Fruit fly (Drosophila melanogaster) whole organism, pupa: ENCODE measurements around the gene Smu1.

Experiments used
- CG10348 ChIP-seq: fragments of 200-800 bp; sonication (Bioruptor generic); IDR thresholded peaks from 2 replicates; pipeline ENCODE4 v1.3.6; 2022; ENCODE audit warnings: missing biosample characterization, missing genetic modification characterization
- CG12605 ChIP-seq: fragments of 200-800 bp; sonication (Bioruptor generic); IDR thresholded peaks from 2 replicates; pipeline ENCODE4 v1.3.6; 2022; ENCODE audit warnings: missing biosample characterization, missing genetic modification characterization
- CG13204 ChIP-seq: fragments of 200-800 bp; sonication (Bioruptor generic); optimal IDR thresholded peaks from 2 replicates; lab custom pipeline; 2018; ENCODE audit warnings: missing biosample characterization, mild to moderate bottlenecking, missing genetic modification characterization, moderate library complexity
- CG14655 ChIP-seq: fragments of 200-800 bp; sonication (Bioruptor generic); optimal IDR thresholded peaks from 3 replicates; lab custom pipeline; 2017; ENCODE audit warnings: mild to moderate bottlenecking, missing biosample characterization, missing genetic modification reagents, missing genetic modification characterization
- CG15710 ChIP-seq: fragments of 200-800 bp; sonication (Bioruptor generic); optimal IDR thresholded peaks from 2 replicates; lab custom pipeline; 2018; ENCODE audit warnings: missing biosample characterization, mild to moderate bottlenecking, missing genetic modification characterization, moderate library complexity
- CG17806 ChIP-seq: fragments of 200-800 bp; sonication (Bioruptor generic); optimal IDR thresholded peaks from 2 replicates; lab custom pipeline; 2018; ENCODE audit warnings: missing biosample characterization, mild to moderate bottlenecking, missing genetic modification characterization, moderate library complexity
- CG32121 ChIP-seq: fragments of 200-800 bp; sonication (Bioruptor generic); IDR thresholded peaks from 2 replicates; pipeline ENCODE4 v1.3.6; 2022; ENCODE audit warnings: missing biosample characterization, missing genetic modification characterization
- CG34367 ChIP-seq: fragments of 200-800 bp; sonication (Bioruptor generic); optimal IDR thresholded peaks from 2 replicates; lab custom pipeline; 2018; ENCODE audit warnings: missing biosample characterization, mild to moderate bottlenecking, missing genetic modification characterization
- CG4496 ChIP-seq: fragments of 200-800 bp; sonication (Bioruptor generic); IDR thresholded peaks from 3 replicates; pipeline ENCODE4 v1.3.6; 2022; ENCODE audit warnings: missing biosample characterization, missing genetic modification characterization
- CG8159 ChIP-seq: fragments of 200-800 bp; sonication (Bioruptor generic); optimal IDR thresholded peaks from 3 replicates; lab custom pipeline; 2018; ENCODE audit warnings: missing biosample characterization, mild to moderate bottlenecking, missing genetic modification characterization, moderate library complexity
- CG8301 ChIP-seq: fragments of 200-800 bp; sonication (Bioruptor generic); optimal IDR thresholded peaks from 2 replicates; lab custom pipeline; 2018; ENCODE audit warnings: missing biosample characterization, mild to moderate bottlenecking, missing genetic modification characterization
- CG9948 ChIP-seq: fragments of 200-800 bp; sonication (Bioruptor generic); optimal IDR thresholded peaks from 2 replicates; lab custom pipeline; 2018; ENCODE audit warnings: missing biosample characterization, mild to moderate bottlenecking, missing genetic modification characterization, moderate library complexity
- D1 ChIP-seq: fragments of 200-800 bp; sonication (Bioruptor generic); optimal IDR thresholded peaks from 2 replicates; lab custom pipeline; 2018; ENCODE audit warnings: missing biosample characterization, mild to moderate bottlenecking, missing genetic modification characterization, moderate library complexity
- EcR ChIP-seq: fragments of 200-800 bp; sonication (Bioruptor generic); optimal IDR thresholded peaks from 3 replicates; lab custom pipeline; 2019; ENCODE audit warnings: missing biosample characterization, missing genetic modification characterization, mild to moderate bottlenecking, moderate library complexity, missing genetic modification reagents
- Ets98B ChIP-seq: fragments of 200-800 bp; sonication (Bioruptor generic); IDR thresholded peaks from 2 replicates; pipeline ENCODE4 v1.3.6; 2022; ENCODE audit warnings: missing biosample characterization, missing genetic modification characterization
- Pif1A ChIP-seq: fragments of 200-800 bp; sonication (Bioruptor generic); optimal IDR thresholded peaks from 3 replicates; lab custom pipeline; 2016; ENCODE audit warnings: missing biosample characterization, missing genetic modification characterization
- Pif1B ChIP-seq: fragments of 200-800 bp; sonication (Bioruptor generic); optimal IDR thresholded peaks from 3 replicates; lab custom pipeline; 2016; ENCODE audit warnings: missing biosample characterization, missing genetic modification characterization
- Snoo ChIP-seq: fragments of 200-800 bp; sonication (Bioruptor generic); optimal IDR thresholded peaks from 3 replicates; lab custom pipeline; 2017; ENCODE audit warnings: missing biosample characterization, mild to moderate bottlenecking, missing genetic modification characterization, inconsistent platforms
- fd96Ca ChIP-seq: fragments of 200-800 bp; sonication (Bioruptor generic); IDR thresholded peaks from 3 replicates; pipeline ENCODE4 v1.3.6; 2022; ENCODE audit warnings: missing biosample characterization, missing genetic modification characterization
- gl ChIP-seq: fragments of 200-800 bp; sonication (Bioruptor generic); optimal IDR thresholded peaks from 2 replicates; lab custom pipeline; 2018; ENCODE audit warnings: missing biosample characterization, mild to moderate bottlenecking, missing genetic modification characterization
- rn ChIP-seq: fragments of 200-800 bp; sonication (Bioruptor generic); IDR thresholded peaks from 2 replicates; pipeline ENCODE4 v1.3.6; 2022; ENCODE audit warnings: missing biosample characterization, missing genetic modification characterization

Gene Smu1

dm6 chr3R:19001701-19002100 lies 20.6 kb upstream of the Smu1 start:
- TF ChIP-seq EcR (GFP tag; lab: Kevin White, UChicago): peak; percentile 61
- TF ChIP-seq rn: no peak

- no peak for TF ChIP-seq Ets98B (GFP tag; lab: Robert Waterston, UW)
- no peak for TF ChIP-seq CG8159 (tag; lab: Kevin White, UChicago)
- TF ChIP-seq CG32121: no peak
- no peak for TF ChIP-seq Snoo (tag; lab: Kevin White, UChicago)
- TF ChIP-seq gl (tag; lab: Kevin White, UChicago): peak; percentile 70
- no peak for TF ChIP-seq CG4496
- TF ChIP-seq CG13204: peak; percentile 14
- no peak for TF ChIP-seq Pif1B
- TF ChIP-seq CG17806 (tag; lab: Kevin White, UChicago): no peak
- no peak for TF ChIP-seq CG8301 (tag; lab: Kevin White, UChicago)
- TF ChIP-seq EcR (GFP tag; lab: Kevin White, UChicago): no peak
- TF ChIP-seq CG10348: 0 out of 2 replicates have a peak, but pooled peaks have one; percentile 12
- peak; percentile 5 for TF ChIP-seq Pif1A (GFP tag; lab: Kevin White, UChicago)
Measured at dm6 chr3R:18999906-19000451, 18.9 kb upstream of the Smu1 start.

DNA sequence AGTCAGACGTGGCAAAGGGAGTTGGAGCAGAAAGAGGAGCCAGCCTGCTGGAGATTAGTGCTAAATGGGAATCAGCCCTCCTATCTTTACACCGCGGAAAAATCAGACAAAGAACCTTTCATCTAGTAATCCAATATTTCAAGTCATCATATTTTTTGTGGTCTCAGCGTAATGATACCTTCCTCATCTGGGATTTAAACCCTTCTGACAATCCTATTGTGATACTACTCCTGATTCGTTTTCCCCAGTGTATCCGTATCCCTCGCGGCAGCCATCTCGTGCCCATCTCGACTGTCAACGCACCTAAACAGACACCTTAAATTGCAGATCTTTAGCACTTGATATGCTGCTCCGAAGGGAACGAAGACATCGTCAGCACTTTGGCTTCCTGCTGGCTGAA lies 17.2 kb upstream of the Smu1 start:
- TF ChIP-seq EcR (GFP tag; lab: Kevin White, UChicago): no peak
- peak; percentile 60 for TF ChIP-seq CG8159 (tag; lab: Kevin White, UChicago)
- TF ChIP-seq Ets98B (GFP tag; lab: Robert Waterston, UW): peak; percentile 32; the same call in 1 of the 2 replicates
- TF ChIP-seq Snoo (tag; lab: Kevin White, UChicago): no peak
- TF ChIP-seq CG10348: no peak
- peak; percentile 51 for TF ChIP-seq CG8301 (tag; lab: Kevin White, UChicago)
- TF ChIP-seq CG4496: 0 out of 3 replicates have a peak, but pooled peaks have one; percentile 31
- peak; percentile 62; the same call in 2 of the 3 replicates for TF ChIP-seq fd96Ca (GFP tag; lab: Robert Waterston, UW)
- peak; percentile 66 for TF ChIP-seq CG14655 (GFP tag; lab: Kevin White, UChicago)
- peak; percentile 9 for TF ChIP-seq Pif1B
- peak; percentile 59 for TF ChIP-seq CG34367 (tag; lab: Kevin White, UChicago)
- TF ChIP-seq Pif1A (GFP tag; lab: Kevin White, UChicago): peak; percentile 41
- no peak for TF ChIP-seq rn
- peak; percentile 8 for TF ChIP-seq gl (tag; lab: Kevin White, UChicago)
- no peak for TF ChIP-seq CG12605 (GFP tag; lab: Robert Waterston, UW)
- TF ChIP-seq CG17806 (tag; lab: Kevin White, UChicago): peak; percentile 66
- TF ChIP-seq CG32121: no peak
- TF ChIP-seq CG13204: no peak
- TF ChIP-seq CG15710: peak; percentile 52
- TF ChIP-seq CG9948 (tag; lab: Kevin White, UChicago): peak; percentile 63
- no peak for TF ChIP-seq D1 (tag; lab: Kevin White, UChicago)

- TF ChIP-seq Pif1A (GFP tag; lab: Kevin White, UChicago): no peak
- no peak for TF ChIP-seq rn
- TF ChIP-seq CG13204: peak; percentile 12
- TF ChIP-seq, all 21 proteins: peak for 1
Measured at dm6 chr3R:18997388-18998287, 16.5 kb upstream of the Smu1 start.

DNA sequence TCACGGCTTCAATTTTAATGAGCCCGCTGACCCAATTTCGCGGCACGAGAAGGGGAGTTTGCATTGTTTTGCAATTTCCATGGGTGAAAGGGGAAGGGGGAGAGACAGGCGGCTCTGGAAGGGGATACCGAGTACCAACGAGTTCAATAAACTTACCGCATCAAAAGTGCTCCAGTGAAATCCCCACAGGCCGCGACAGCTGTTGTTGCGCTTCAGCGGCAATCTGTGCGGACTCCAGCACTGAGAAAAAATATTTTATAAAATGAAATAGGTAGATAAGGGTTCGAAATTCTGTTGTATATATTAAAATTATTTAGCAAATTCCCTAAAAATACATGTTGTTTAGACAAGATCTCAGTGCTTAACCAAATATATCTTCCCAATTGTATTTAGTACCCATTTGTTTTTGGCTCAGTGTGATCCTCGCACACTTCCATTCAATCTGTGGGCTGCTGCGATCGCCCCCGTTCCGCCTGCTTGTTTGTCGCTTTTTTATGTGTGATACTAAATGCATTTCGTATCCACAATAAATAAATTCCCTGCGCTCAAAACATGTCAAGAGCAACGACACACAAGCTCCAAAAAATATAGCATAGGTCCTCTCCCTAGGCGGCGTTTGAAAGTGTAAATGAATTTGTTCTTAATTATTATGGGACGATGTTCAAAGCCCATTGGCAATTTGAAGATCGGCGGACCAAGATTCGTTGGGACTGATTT lies 14.6 kb upstream of the Smu1 start:
- TF ChIP-seq Pif1A (GFP tag; lab: Kevin White, UChicago) (peak; percentile 94), EcR (GFP tag; lab: Kevin White, UChicago) (peak; percentile 96), CG13204 (peak; percentile 72), CG4496 (peak; percentile 93), CG10348 (0 out of 2 replicates have a peak, but pooled peaks have one; percentile 21), D1 (tag; lab: Kevin White, UChicago) (peak; percentile 73), Snoo (tag; lab: Kevin White, UChicago) (peak; percentile 87), rn (peak; percentile 73), CG34367 (tag; lab: Kevin White, UChicago) (peak; percentile 82), CG14655 (GFP tag; lab: Kevin White, UChicago) (peak; percentile 88), Pif1B (peak; percentile 86), CG15710 (peak; percentile 91), CG17806 (tag; lab: Kevin White, UChicago) (peak; percentile 91), CG32121 (peak; percentile 85), CG8159 (tag; lab: Kevin White, UChicago) (peak; percentile 93), fd96Ca (GFP tag; lab: Robert Waterston, UW) (peak; percentile 76), CG8301 (tag; lab: Kevin White, UChicago) (peak; percentile 88), Ets98B (GFP tag; lab: Robert Waterston, UW) (peak; percentile 89), gl (tag; lab: Kevin White, UChicago) (peak; percentile 69), CG9948 (tag; lab: Kevin White, UChicago) (peak; percentile 88), CG12605 (GFP tag; lab: Robert Waterston, UW) (peak; percentile 86)
